Fruit fly (Drosophila melanogaster) whole organism, wandering third instar larva: ENCODE results near the gene CG31391.

Experiments used
- Dfd ChIP-seq: fragments of >200 bp; optimal IDR thresholded peaks from 2 replicates; lab custom pipeline; 2017; ENCODE audit warnings: missing biosample characterization, missing genetic modification characterization
- Hr78 ChIP-seq: fragments of >200 bp; optimal IDR thresholded peaks from 2 replicates; lab custom pipeline; 2017; ENCODE audit warnings: missing biosample characterization, missing genetic modification characterization
- Mio ChIP-seq: sonication (Bioruptor generic); optimal IDR thresholded peaks from 2 replicates; lab custom pipeline; 2016; ENCODE audit warnings: missing biosample characterization, missing genetic modification characterization
- Myc ChIP-seq: fragments of >200 bp; optimal IDR thresholded peaks from 2 replicates; lab custom pipeline; 2017
- h ChIP-seq: fragments of 200-800 bp; sonication (Bioruptor generic); optimal IDR thresholded peaks from 3 replicates; lab custom pipeline; 2016; ENCODE audit warnings: missing biosample characterization, mild to moderate bottlenecking, missing genetic modification characterization
- pan ChIP-seq: fragments of >200 bp; optimal IDR thresholded peaks from 2 replicates; lab custom pipeline; 2017
- usp ChIP-seq: fragments of >200 bp; optimal IDR thresholded peaks from 2 replicates; lab custom pipeline; 2017; ENCODE audit warnings: missing biosample characterization, missing genetic modification characterization
- woc ChIP-seq: sonication (Bioruptor generic); optimal IDR thresholded peaks from 2 replicates; lab custom pipeline; 2016; ENCODE audit warnings: missing biosample characterization, mild to moderate bottlenecking, missing genetic modification characterization

dm6 chr3R:10747650-10748049 lies 42.8 kb upstream of the CG31391 start:
- TF ChIP-seq usp (GFP tag; lab: Kevin White, UChicago) (no peak), Dfd (no peak), Mio (no peak), pan (no peak), woc (GFP tag; lab: Kevin White, UChicago) (no peak), Myc (lab: Kevin White, UChicago) (no peak), Hr78 (GFP tag; lab: Kevin White, UChicago) (no peak), h (GFP tag; lab: Kevin White, UChicago) (no peak)
